Worm (Caenorhabditis elegans): Measurements from ENCODE around the gene htz-1.

htz-1 gene

ce11 chrIV:4406054-4406539 is 39.9 kb upstream of the htz-1 start (continued):
- TF ChIP-seq aptf-2 (GFP tag; conservative IDR thresholded peaks at IDR 0.05) (no peak), tbx-9 (tag; optimal IDR thresholded peaks at IDR 0.05; ENCODE audit: borderline replicate concordance) (no peak), F57A8.1 (GFP tag; optimal IDR thresholded peaks at IDR 0.05) (no peak), F23B12.7 (tag; optimal IDR thresholded peaks at IDR 0.05; ENCODE audit: insufficient read depth) (no peak), nhr-27 (tag; optimal IDR thresholded peaks at IDR 0.05) (no peak), F49E8.2 (tag; optimal IDR thresholded peaks at IDR 0.05; ENCODE audit: insufficient read depth) (no peak), ztf-28 (GFP tag; IDR thresholded peaks at IDR 0.05) (no peak), tbp1 (GFP tag; optimal IDR thresholded peaks at IDR 0.05) (no peak), ceh-79 (tag; optimal IDR thresholded peaks at IDR 0.05) (no peak), mes-4 (tag; optimal IDR thresholded peaks at IDR 0.05) (no peak), nhr-90 (tag; optimal IDR thresholded peaks at IDR 0.05) (no peak), fkh-3 (tag; optimal IDR thresholded peaks at IDR 0.05) (no peak), pbrm-1 (GFP tag; IDR thresholded peaks at IDR 0.05) (0 out of 2 replicates have a peak, but pooled peaks have one; percentile 41), ceh-58 (GFP tag; IDR thresholded peaks at IDR 0.05) (no peak), F10E7.11 (tag; optimal IDR thresholded peaks at IDR 0.05) (no peak), ztf-26 (tag; optimal IDR thresholded peaks at IDR 0.05) (no peak), Y67H2A.10 (GFP tag; conservative IDR thresholded peaks at IDR 0.05) (no peak), Y79H2A.3 (GFP tag; conservative IDR thresholded peaks at IDR 0.05) (no peak), C06A6.2 (GFP tag; conservative IDR thresholded peaks at IDR 0.05) (no peak), unc-130 (GFP tag; optimal IDR thresholded peaks at IDR 0.05) (no peak), let-607 (tag; optimal IDR thresholded peaks at IDR 0.05) (peak in 1 of 2 experiments; percentile 20), lag-1 (GFP tag; IDR thresholded peaks at IDR 0.05) (no peak), rcor-1 (GFP tag; IDR thresholded peaks at IDR 0.05) (peak; percentile 36; the same call in 1 of the 2 replicates), F55B11.4 (tag; optimal IDR thresholded peaks at IDR 0.05; ENCODE audit: borderline replicate concordance, insufficient read depth) (no peak), chd-7 (tag; optimal IDR thresholded peaks at IDR 0.05) (peak; percentile 36), nfya-1 (tag; optimal IDR thresholded peaks at IDR 0.05; ENCODE audit: borderline replicate concordance, insufficient read depth) (no peak), cebp-2 (GFP tag; IDR thresholded peaks at IDR 0.05) (no peak), bed-2 (GFP tag; IDR thresholded peaks at IDR 0.05) (no peak), hrde-1 (tag; optimal IDR thresholded peaks at IDR 0.05; ENCODE audit: borderline replicate concordance) (no peak), B0019.2 (GFP tag; conservative IDR thresholded peaks at IDR 0.05) (no peak), ceh-27 (GFP tag; optimal IDR thresholded peaks at IDR 0.05) (no peak), athp-1 (tag; optimal IDR thresholded peaks at IDR 0.05) (no peak), tlf-1 (GFP tag; optimal IDR thresholded peaks at IDR 0.05) (no peak), ceh-40 (GFP tag; IDR thresholded peaks at IDR 0.05) (no peak), dox-1 (GFP tag; IDR thresholded peaks at IDR 0.05) (peak; percentile 57; the same call in 1 of the 2 replicates), ztf-22 (GFP tag; optimal IDR thresholded peaks at IDR 0.05) (peak; percentile 27), lin-54 (GFP tag; optimal IDR thresholded peaks at IDR 0.05) (peak; percentile 29), hlh-26 (GFP tag; conservative IDR thresholded peaks at IDR 0.05) (no peak), ekl-4 (GFP tag; IDR thresholded peaks at IDR 0.05) (no peak), zfh-2 (GFP tag; conservative IDR thresholded peaks at IDR 0.05) (peak; percentile 84), hmg-20 (GFP tag; IDR thresholded peaks at IDR 0.05) (no peak), T26A5.8 (tag; optimal IDR thresholded peaks at IDR 0.05) (no peak), madf-3 (GFP tag; IDR thresholded peaks at IDR 0.05) (no peak), rpc-1 (optimal IDR thresholded peaks at IDR 0.05) (no peak), rpc-1 (tag; optimal IDR thresholded peaks at IDR 0.05) (no peak), ceh-100 (GFP tag; IDR thresholded peaks at IDR 0.05) (no peak), Y53G8AR.9 (GFP tag; conservative IDR thresholded peaks at IDR 0.05) (no peak; the same call in 1 of the 2 replicates), mcd-1 (GFP tag; IDR thresholded peaks at IDR 0.05) (peak; percentile 87), B0336.3 (GFP tag; IDR thresholded peaks at IDR 0.05) (peak; percentile 32; the same call in 1 of the 2 replicates)
